Fruit fly (Drosophila melanogaster) Kc167 (cell line): ENCODE measurements around the gene CG9147.

Source experiments
- Sin3A ChIP-seq: fragments of >200 bp; optimal IDR thresholded peaks from 2 replicates; lab custom pipeline; 2018; ENCODE audit warnings: missing external identifiers
- h ChIP-seq: fragments of >200 bp; optimal IDR thresholded peaks from 3 replicates; lab custom pipeline; 2018; ENCODE audit warnings: missing external identifiers
- insv ChIP-seq: fragments of >200 bp; optimal IDR thresholded peaks from 3 replicates; lab custom pipeline; 2018; ENCODE audit warnings: missing external identifiers
- psq ChIP-seq: fragments of >200 bp; optimal IDR thresholded peaks from 2 replicates; lab custom pipeline; 2017; ENCODE audit warnings: missing external identifiers

DNA sequence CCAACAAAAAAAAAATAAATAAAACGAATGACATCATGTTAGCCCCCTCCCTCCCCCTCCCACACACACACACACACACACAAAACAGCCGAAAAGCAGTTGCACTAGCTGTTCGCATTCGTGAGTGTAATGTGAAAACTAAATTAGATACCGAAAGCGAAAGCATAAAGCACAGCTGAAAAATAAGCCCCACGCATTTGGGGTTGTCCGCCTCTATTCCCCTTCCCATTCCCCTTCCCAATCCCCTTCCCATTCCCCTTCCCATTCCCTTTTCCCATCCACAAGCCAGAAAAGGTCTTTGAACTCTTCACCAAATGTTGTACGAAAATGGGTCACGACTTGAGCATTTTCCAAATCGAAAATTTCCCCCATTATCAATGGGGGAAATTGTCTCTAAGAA is 9.5 kb downstream of the CG9147 start:
- TF ChIP-seq Sin3A (lab: Kevin White, UChicago) = no peak
- TF ChIP-seq psq = no peak
- TF ChIP-seq h = no peak
- TF ChIP-seq insv (lab: Kevin White, UChicago) = no peak
